Worm (Caenorhabditis elegans): Measurements from ENCODE around the gene dyc-1.

DNA sequence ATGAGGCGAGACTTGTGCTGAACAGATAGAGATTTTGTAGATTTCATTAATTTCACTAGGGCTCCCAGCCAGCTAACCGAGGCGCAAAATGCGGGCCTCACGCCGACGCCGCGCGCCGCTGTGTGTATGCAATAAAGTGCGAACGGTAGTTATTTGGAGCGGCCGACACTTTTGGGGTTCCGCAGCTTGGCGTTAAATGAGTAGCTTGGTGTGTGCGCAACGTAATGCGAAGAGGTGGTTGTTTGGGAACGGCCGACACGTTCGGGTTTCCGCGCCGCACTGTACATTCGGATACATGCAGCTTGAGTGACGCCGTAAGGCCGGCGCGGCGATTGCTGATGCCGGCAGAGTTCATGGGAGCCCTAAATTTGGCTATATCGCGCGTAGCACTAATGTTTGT, 41.2 kb upstream of the dyc-1 start:
- TF ChIP-seq mml-1 (tag; optimal IDR thresholded peaks at IDR 0.05) (no peak), nhr-67 (tag; optimal IDR thresholded peaks at IDR 0.05) (no peak), nhr-28 (tag; optimal IDR thresholded peaks at IDR 0.05) (no peak), R02D3.7 (tag; optimal IDR thresholded peaks at IDR 0.05) (no peak), egl-5 (tag; optimal IDR thresholded peaks at IDR 0.05) (no peak), elt-3 (tag; optimal IDR thresholded peaks at IDR 0.05) (no peak), egl-27 (tag; optimal IDR thresholded peaks at IDR 0.05) (no peak), ceh-9 (tag; optimal IDR thresholded peaks at IDR 0.05) (no peak), pha-4 (tag; optimal IDR thresholded peaks at IDR 0.05) (no peak), pqm-1 (tag; optimal IDR thresholded peaks at IDR 0.05) (no peak), fkh-2 (tag; optimal IDR thresholded peaks at IDR 0.05) (no peak), ztf-4 (tag; optimal IDR thresholded peaks at IDR 0.05) (no peak), ztf-11 (tag; optimal IDR thresholded peaks at IDR 0.05) (no peak)
